Worm (Caenorhabditis elegans) whole organism, L4 larva: ENCODE measurements around the gene tag-151.

Experiments used
- D1046.2 ChIP-seq: fragments of 200-800 bp; sonication (Bioruptor generic); IDR thresholded peaks from 2 replicates; pipeline ENCODE4 v1.3.6; 2022; ENCODE audit warnings: missing genetic modification characterization, missing compliant biosample characterization
- F10B5.3 ChIP-seq: sonication (generic microtip); optimal IDR thresholded peaks from 2 replicates; lab custom pipeline; 2016; ENCODE audit warnings: mild to moderate bottlenecking, missing genetic modification characterization, missing compliant biosample characterization
- F49E8.2 ChIP-seq: sonication (generic microtip); optimal IDR thresholded peaks from 2 replicates; lab custom pipeline; 2016; ENCODE audit warnings: missing compliant biosample characterization, mild to moderate bottlenecking, missing genetic modification characterization, borderline replicate concordance
- T26A8.4 ChIP-seq: fragments of 200-800 bp; sonication (Bioruptor generic); IDR thresholded peaks from 2 replicates; pipeline ENCODE4 v1.3.6; 2022; ENCODE audit warnings: missing genetic modification characterization, missing compliant biosample characterization
- Y48G9A.11 ChIP-seq: fragments of 200-800 bp; sonication (Bioruptor generic); IDR thresholded peaks from 2 replicates; pipeline ENCODE4 v1.3.6; 2022; ENCODE audit warnings: missing genetic modification reagents, missing genetic modification characterization, missing compliant biosample characterization
- Y75B8A.6 ChIP-seq: fragments of 200-800 bp; sonication (Bioruptor generic); IDR thresholded peaks from 2 replicates; pipeline ENCODE4 v1.3.6; 2022; ENCODE audit warnings: missing genetic modification reagents, missing genetic modification characterization, missing compliant biosample characterization
- ZK546.5 ChIP-seq, 2 experiments: sonication (generic microtip); optimal IDR thresholded peaks; 2 replicates each; lab custom pipeline; 2017; ENCODE audit warnings: missing biosample characterization in 2 of 2, missing genetic modification characterization in 2 of 2
- aha-1 ChIP-seq: fragments of 150-350 bp; peaks from one replicate; lab custom pipeline; 2014; ENCODE audit warnings: missing biosample characterization, missing genetic modification characterization
- aly-2 ChIP-seq: sonication (generic microtip); optimal IDR thresholded peaks from 2 replicates; lab custom pipeline; 2018; ENCODE audit warnings: missing biosample characterization, missing genetic modification characterization
- arid-1 ChIP-seq: fragments of 200-800 bp; sonication (Bioruptor generic); conservative IDR thresholded peaks from 2 replicates; pipeline ENCODE4 v1.3.6; 2022; ENCODE audit warnings: missing genetic modification reagents, missing genetic modification characterization, missing compliant biosample characterization
- attf-4 ChIP-seq: sonication (generic microtip); optimal IDR thresholded peaks from 3 replicates; lab custom pipeline; 2017; ENCODE audit warnings: missing biosample characterization, missing genetic modification characterization
- ceh-20 ChIP-seq: fragments of 200-800 bp; sonication (Bioruptor generic); IDR thresholded peaks from 2 replicates; pipeline ENCODE4 v1.3.6; 2022; ENCODE audit warnings: missing genetic modification reagents, missing genetic modification characterization, missing compliant biosample characterization
- ceh-28 ChIP-seq: fragments of 150-350 bp; optimal IDR thresholded peaks from 2 replicates; lab custom pipeline; 2014; ENCODE audit warnings: missing biosample characterization, missing genetic modification reagents, missing genetic modification characterization
- ceh-44 ChIP-seq: fragments of 200-800 bp; sonication (Bioruptor generic); IDR thresholded peaks from 2 replicates; pipeline ENCODE4 v1.3.6; 2022; ENCODE audit warnings: missing genetic modification reagents, missing genetic modification characterization, missing compliant biosample characterization
- ctbp-1 ChIP-seq: fragments of 200-800 bp; sonication (Bioruptor generic); IDR thresholded peaks from 2 replicates; pipeline ENCODE4 v1.3.6; 2022; ENCODE audit warnings: missing genetic modification reagents, missing genetic modification characterization, missing compliant biosample characterization
- daf-12 ChIP-seq: fragments of 150-350 bp; optimal IDR thresholded peaks from 2 replicates; lab custom pipeline; 2014; ENCODE audit warnings: missing biosample characterization, missing genetic modification reagents, missing genetic modification characterization
- daf-16 ChIP-seq, 3 experiments: sonication (generic microtip); optimal IDR thresholded peaks; 2 replicates each; lab custom pipeline; 2016 to 2017; ENCODE audit warnings: missing genetic modification characterization in 3 of 3, missing genetic modification reagents in 3 of 3, mild to moderate bottlenecking in 2 of 3, missing compliant biosample characterization in 2 of 3, missing biosample characterization in 1 of 3, moderate library complexity in 1 of 3
- dve-1 ChIP-seq: sonication (generic microtip); optimal IDR thresholded peaks from 2 replicates; lab custom pipeline; 2017; ENCODE audit warnings: antibody characterized with exemption, mild to moderate bottlenecking, missing genetic modification characterization, missing compliant biosample characterization; ENCODE audit not compliant: insufficient read depth
- hif-1 ChIP-seq, 2 experiments: sonication (generic microtip); optimal IDR thresholded peaks; 2 replicates each; lab custom pipeline; 2016 to 2017; ENCODE audit warnings: missing compliant biosample characterization in 2 of 2, missing genetic modification characterization in 2 of 2, missing genetic modification reagents in 2 of 2, missing genotype in 2 of 2, mild to moderate bottlenecking in 1 of 2
- lim-7 ChIP-seq: fragments of 200-800 bp; sonication (Bioruptor generic); IDR thresholded peaks from 2 replicates; pipeline ENCODE4 v1.3.6; 2022; ENCODE audit warnings: missing genetic modification characterization, missing compliant biosample characterization
- lin-1 ChIP-seq: fragments of 200-800 bp; sonication (Bioruptor generic); IDR thresholded peaks from 2 replicates; pipeline ENCODE4 v1.3.6; 2022; ENCODE audit warnings: missing genetic modification reagents, missing genetic modification characterization, missing compliant biosample characterization
- lin-38 ChIP-seq: fragments of 200-800 bp; sonication (Bioruptor generic); IDR thresholded peaks from 2 replicates; pipeline ENCODE4 v1.3.6; 2022; ENCODE audit warnings: missing genetic modification reagents, missing genetic modification characterization, missing compliant biosample characterization
- lin-39 ChIP-seq: fragments of 150-350 bp; optimal IDR thresholded peaks from 2 replicates; lab custom pipeline; 2014; ENCODE audit warnings: missing biosample characterization, missing genetic modification reagents, missing genetic modification characterization
- lsy-2 ChIP-seq, 2 experiments: fragments of 150-350 bp in 1 of 2; sonication (generic microtip) in 1 of 2; optimal IDR thresholded peaks; 2 replicates each; lab custom pipeline; 2014 to 2017; ENCODE audit warnings: missing biosample characterization in 2 of 2, missing genetic modification characterization in 2 of 2
- madf-9 ChIP-seq: fragments of 200-800 bp; sonication (Bioruptor generic); conservative IDR thresholded peaks from 2 replicates; pipeline ENCODE4 v1.3.6; 2022; ENCODE audit warnings: missing genetic modification reagents, missing genetic modification characterization, missing compliant biosample characterization
- nhr-10 ChIP-seq: fragments of 150-350 bp; optimal IDR thresholded peaks from 2 replicates; lab custom pipeline; 2014; ENCODE audit warnings: missing biosample characterization, missing genetic modification characterization
- nhr-102 ChIP-seq: sonication (generic microtip); optimal IDR thresholded peaks from 2 replicates; lab custom pipeline; 2016; ENCODE audit warnings: mild to moderate bottlenecking, missing genetic modification characterization, moderate library complexity, missing compliant biosample characterization
- nhr-111 ChIP-seq: fragments of 200-800 bp; sonication (Bioruptor generic); optimal IDR thresholded peaks from 2 replicates; lab custom pipeline; 2018; ENCODE audit warnings: mild to moderate bottlenecking, missing genetic modification characterization, missing compliant biosample characterization
- nhr-237 ChIP-seq: sonication (generic microtip); optimal IDR thresholded peaks from 2 replicates; lab custom pipeline; 2017; ENCODE audit warnings: missing biosample characterization, missing genetic modification characterization
- nhr-48 ChIP-seq: sonication (generic microtip); optimal IDR thresholded peaks from 2 replicates; lab custom pipeline; 2016; ENCODE audit warnings: mild to moderate bottlenecking, missing genetic modification characterization, missing compliant biosample characterization
- saeg-2 ChIP-seq: fragments of 200-800 bp; sonication (Bioruptor generic); IDR thresholded peaks from 2 replicates; pipeline ENCODE4 v1.3.6; 2022; ENCODE audit warnings: missing genetic modification reagents, missing genetic modification characterization, missing compliant biosample characterization
- sdz-12 ChIP-seq: fragments of 200-800 bp; sonication (Bioruptor generic); optimal IDR thresholded peaks from 2 replicates; lab custom pipeline; 2018; ENCODE audit warnings: mild to moderate bottlenecking, missing genetic modification characterization, missing compliant biosample characterization
- set-16 ChIP-seq: fragments of 200-800 bp; sonication (Bioruptor generic); IDR thresholded peaks from 2 replicates; pipeline ENCODE4 v1.3.6; 2022; ENCODE audit warnings: missing genetic modification reagents, missing genetic modification characterization, missing compliant biosample characterization
- skn-1 ChIP-seq: fragments of 150-350 bp; optimal IDR thresholded peaks from 2 replicates; lab custom pipeline; 2014; ENCODE audit warnings: missing biosample characterization, missing genetic modification characterization
- snpc-1.2 ChIP-seq: fragments of 200-800 bp; sonication (Bioruptor generic); IDR thresholded peaks from 2 replicates; pipeline ENCODE4 v1.3.6; 2022; ENCODE audit warnings: missing genetic modification reagents, missing genetic modification characterization, missing compliant biosample characterization
- spr-1 ChIP-seq: sonication (generic microtip); optimal IDR thresholded peaks from 2 replicates; lab custom pipeline; 2016; ENCODE audit warnings: mild to moderate bottlenecking, missing genetic modification characterization, missing compliant biosample characterization
- spr-3 ChIP-seq: fragments of 200-800 bp; sonication (Bioruptor generic); optimal IDR thresholded peaks from 2 replicates; lab custom pipeline; 2018; ENCODE audit warnings: mild to moderate bottlenecking, missing genetic modification characterization, missing compliant biosample characterization
- zag-1 ChIP-seq: fragments of 150-350 bp; optimal IDR thresholded peaks from 2 replicates; lab custom pipeline; 2014; ENCODE audit warnings: missing biosample characterization, missing genetic modification characterization
- zip-2 ChIP-seq: fragments of 150-350 bp; optimal IDR thresholded peaks from 2 replicates; lab custom pipeline; 2014; ENCODE audit warnings: missing biosample characterization, missing genetic modification characterization
- ztf-11 ChIP-seq: fragments of 150-350 bp; optimal IDR thresholded peaks from 2 replicates; lab custom pipeline; 2014; ENCODE audit warnings: missing biosample characterization, missing genetic modification characterization
- ztf-7 ChIP-seq: fragments of 150-350 bp; optimal IDR thresholded peaks from 2 replicates; lab custom pipeline; 2014; ENCODE audit warnings: missing biosample characterization, missing genetic modification characterization

Gene tag-151

DNA sequence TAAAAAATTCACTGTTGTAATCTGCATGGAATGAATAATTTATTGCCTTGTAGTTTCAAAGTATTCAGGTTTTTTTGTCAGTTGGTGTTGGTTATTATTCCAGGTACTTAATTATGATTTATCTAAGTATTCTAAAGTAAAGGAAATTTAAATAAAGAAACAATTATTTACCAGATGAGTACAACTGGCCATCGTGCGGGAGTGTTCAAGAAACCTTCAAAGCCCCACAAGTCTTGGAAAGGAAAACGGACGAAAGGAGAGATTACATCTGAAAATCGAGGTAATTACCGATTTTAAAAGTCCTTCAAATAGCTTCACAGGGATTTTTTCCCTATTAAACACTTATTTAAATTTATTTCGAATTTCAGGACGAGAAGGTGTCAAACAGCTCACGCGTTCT is at the start of gene tag-151:
TSS of gene tag-151 (plus strand) at position 158 of the 400 bp plus-strand sequence.
- peak; percentile 56; the same call in 1 of the 2 replicates for TF ChIP-seq arid-1 (GFP tag; lab: Robert Waterston, UW)
- TF ChIP-seq dve-1 (tag; lab: Kevin White, UChicago), result peak; percentile 3
- peak; percentile 77 for TF ChIP-seq nhr-102 (tag; lab: Kevin White, UChicago)
- peak; percentile 65 for TF ChIP-seq lin-38 (GFP tag; lab: Robert Waterston, UW)
- peak; percentile 16 for TF ChIP-seq nhr-48
- TF ChIP-seq F10B5.3 (tag; lab: Kevin White, UChicago), result peak; percentile 54
- TF ChIP-seq zip-2 (tag; lab: Kevin White, UChicago), result peak; percentile 54
- no peak for TF ChIP-seq daf-12 (tag; lab: Kevin White, UChicago)
- peak; percentile 58 for TF ChIP-seq spr-3 (GFP tag; lab: Kevin White, UChicago)
- TF ChIP-seq spr-1, result peak; percentile 36
- TF ChIP-seq aha-1 (tag; lab: Kevin White, UChicago), result no peak
- no peak for TF ChIP-seq ztf-7 (tag; lab: Kevin White, UChicago)
- 0 out of 2 replicates have a peak, but pooled peaks have one; percentile 25 for TF ChIP-seq saeg-2
- TF ChIP-seq skn-1, result no peak
- TF ChIP-seq lim-7, result 0 out of 2 replicates have a peak, but pooled peaks have one; percentile 22
- TF ChIP-seq daf-16 (GFP tag; optimal IDR thresholded peaks at IDR 0.05; lab: Kevin White, UChicago), result peak in 1 of 2 experiments; percentile 54
- no peak for TF ChIP-seq daf-16 (tag; optimal IDR thresholded peaks at IDR 0.05; lab: Kevin White, UChicago)
- TF ChIP-seq lsy-2 (tag; optimal IDR thresholded peaks at IDR 0.05; lab: Kevin White, UChicago), result peak in 1 of 2 experiments; percentile 41
- no peak for TF ChIP-seq nhr-10 (tag; lab: Kevin White, UChicago)
- TF ChIP-seq Y48G9A.11 (GFP tag; lab: Robert Waterston, UW), result peak; percentile 24; the same call in 1 of the 2 replicates

DNA sequence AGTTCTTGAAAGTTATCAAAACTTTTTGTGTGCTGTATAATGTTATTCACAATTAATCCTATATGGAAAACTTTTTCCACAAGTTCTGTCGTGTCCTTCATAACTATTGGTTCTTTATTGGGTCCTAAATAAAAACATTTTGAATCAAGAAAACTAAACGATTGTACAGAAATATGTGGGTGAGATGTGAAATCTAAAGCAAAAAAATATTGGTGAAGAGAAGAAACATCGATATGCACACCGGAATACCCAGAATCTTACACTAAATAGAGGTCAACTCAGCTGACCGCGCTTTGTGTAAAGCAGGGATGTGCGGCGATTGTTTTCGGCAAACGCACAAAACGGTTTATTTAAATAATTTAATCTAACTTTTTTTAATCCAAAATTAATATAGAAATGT is 48.8 kb upstream of the tag-151 start, which contains the start of gene T05A7.13:
TSS of gene T05A7.13 (minus strand) at position 101 of the 400 bp plus-strand sequence.
- no peak for TF ChIP-seq F49E8.2 (tag; lab: Kevin White, UChicago)
- no peak for TF ChIP-seq ceh-28
- no peak for TF ChIP-seq madf-9 (GFP tag; lab: Robert Waterston, UW)
- no peak for TF ChIP-seq snpc-1.2 (GFP tag; lab: Robert Waterston, UW)
- TF ChIP-seq lin-1 (GFP tag; lab: Robert Waterston, UW), result no peak
- TF ChIP-seq ceh-44, result no peak
- no peak for TF ChIP-seq ctbp-1 (GFP tag; lab: Robert Waterston, UW)
- no peak for TF ChIP-seq lin-39 (tag; lab: Kevin White, UChicago)
- TF ChIP-seq zag-1 (tag; lab: Kevin White, UChicago), result no peak
- no peak for TF ChIP-seq Y75B8A.6 (GFP tag; lab: Robert Waterston, UW)
- TF ChIP-seq ceh-20 (GFP tag; lab: Robert Waterston, UW), result no peak
- TF ChIP-seq set-16, result no peak
- TF ChIP-seq T26A8.4 (GFP tag; lab: Robert Waterston, UW), result no peak
- no peak for TF ChIP-seq hif-1 (tag; optimal IDR thresholded peaks at IDR 0.05; lab: Kevin White, UChicago)
- TF ChIP-seq, all 104 proteins: peak for 0

DNA sequence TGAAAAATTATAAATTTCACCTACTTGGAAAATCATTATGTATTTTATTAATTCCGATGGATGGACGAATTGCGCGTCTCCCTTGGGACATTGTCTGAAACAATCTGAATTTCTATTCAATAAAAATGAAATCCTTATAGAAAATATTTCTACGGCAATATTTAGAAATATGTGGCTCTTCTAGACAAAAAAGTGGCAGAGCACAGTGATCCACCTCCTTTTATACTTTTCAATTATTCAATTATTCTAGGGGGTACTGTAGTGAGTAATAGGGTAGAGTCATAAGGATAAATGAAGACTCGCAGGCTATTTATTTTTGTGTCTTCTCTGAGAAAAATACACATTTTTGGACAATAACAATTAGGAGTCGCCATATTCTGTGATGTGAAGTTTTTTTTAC is 46.9 kb upstream of the tag-151 start, which contains the start of gene T05A7.12:
TSS of gene T05A7.12 (minus strand) at position 101 of the 400 bp plus-strand sequence.
- TF ChIP-seq daf-12 (tag; lab: Kevin White, UChicago) (no peak), nhr-111 (GFP tag; lab: Kevin White, UChicago) (no peak), madf-9 (GFP tag; lab: Robert Waterston, UW) (no peak), aly-2 (no peak)

DNA sequence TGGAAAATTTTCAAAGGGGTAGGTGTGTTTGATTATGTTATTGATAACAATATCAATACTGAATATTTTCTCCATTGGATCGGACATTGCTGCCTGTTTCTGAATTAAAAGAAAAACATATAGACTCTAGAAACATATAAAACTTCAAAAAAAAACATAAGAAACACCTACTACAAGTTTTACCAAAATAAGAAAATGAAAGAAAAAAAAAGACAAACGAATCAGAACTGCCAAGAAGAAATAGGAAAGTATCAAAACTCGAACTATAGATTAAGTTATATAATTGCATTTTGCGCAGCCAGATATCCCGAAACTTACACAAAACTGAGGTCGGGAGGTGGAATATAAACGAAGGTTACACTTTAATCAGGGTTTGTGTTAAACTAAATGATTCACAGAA is 44.7 kb upstream of the tag-151 start, which contains the start of gene T05A7.11:
TSS of gene T05A7.11 (minus strand) at position 101 of the 400 bp plus-strand sequence.
- TF ChIP-seq D1046.2 (no peak), ZK546.5 (tag; optimal IDR thresholded peaks at IDR 0.05; lab: Kevin White, UChicago) (no peak), attf-4 (tag; lab: Kevin White, UChicago) (no peak), ztf-11 (tag; lab: Kevin White, UChicago) (no peak), nhr-237 (tag; lab: Kevin White, UChicago) (no peak), saeg-2 (no peak), sdz-12 (GFP tag; lab: Kevin White, UChicago) (no peak), snpc-1.2 (GFP tag; lab: Robert Waterston, UW) (no peak), hif-1 (tag; optimal IDR thresholded peaks at IDR 0.05; lab: Kevin White, UChicago) (no peak)
